Worm (Caenorhabditis elegans): ENCODE results near the gene irld-67.

DNA sequence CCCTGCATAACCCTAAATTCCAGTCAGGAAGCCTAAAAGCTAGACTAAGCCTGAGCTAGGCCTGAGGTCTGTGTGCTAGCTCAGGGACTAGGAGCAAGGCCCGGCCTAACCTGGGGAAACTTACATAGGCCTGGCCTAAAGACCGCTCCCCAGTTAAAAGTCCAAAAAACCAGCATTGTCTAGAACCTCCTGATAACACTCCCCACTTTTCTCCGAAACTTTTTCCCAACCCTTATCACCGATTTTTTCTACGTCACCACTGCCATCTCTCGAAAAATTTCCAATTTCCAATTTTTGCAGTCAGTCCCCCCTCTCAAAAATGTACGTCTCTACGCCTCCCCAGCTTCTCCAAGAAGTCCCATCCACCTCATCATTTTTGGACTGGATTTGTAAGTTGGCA, 10.6 kb downstream of the irld-67 start, which contains the start of gene ZK355.2:
- no peak for TF ChIP-seq zag-1 (tag; optimal IDR thresholded peaks at IDR 0.05)
- no peak for TF ChIP-seq nhr-12 (tag; optimal IDR thresholded peaks at IDR 0.05)
- TF ChIP-seq snpc-4 (tag; optimal IDR thresholded peaks at IDR 0.05): no peak
- TF ChIP-seq unc-62 (GFP tag; optimal IDR thresholded peaks at IDR 0.05): no peak
- no peak for TF ChIP-seq lin-13 (GFP tag; optimal IDR thresholded peaks at IDR 0.05)

Data from whole organism, L2 larva.